Worm (Caenorhabditis elegans): ENCODE measurements around the gene rpl-3.

rpl-3 gene

DNA sequence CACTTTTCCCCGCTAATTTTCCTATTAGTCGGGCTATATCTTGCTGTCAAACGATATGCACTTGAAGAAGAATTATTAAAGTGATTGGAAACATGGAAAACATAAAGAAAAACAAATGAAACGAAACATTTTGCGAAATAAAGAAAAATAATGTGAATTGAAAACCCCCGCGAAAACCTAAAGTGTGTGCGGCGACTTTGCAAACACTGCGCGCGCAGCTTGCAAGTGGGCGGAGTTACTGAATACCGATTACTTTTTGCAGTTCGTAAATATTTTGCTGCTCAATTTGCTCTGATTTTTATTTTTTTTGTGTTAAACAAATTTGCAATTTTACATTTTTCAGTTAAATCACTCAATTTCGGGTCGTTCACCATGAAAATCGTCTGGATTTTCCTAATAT lies 49.0 kb downstream of the rpl-3 start, which contains the start of gene ccdc-47 (continued):
- peak; percentile 49 for TF ChIP-seq tbx-2 (tag; optimal IDR thresholded peaks at IDR 0.05)

DNA sequence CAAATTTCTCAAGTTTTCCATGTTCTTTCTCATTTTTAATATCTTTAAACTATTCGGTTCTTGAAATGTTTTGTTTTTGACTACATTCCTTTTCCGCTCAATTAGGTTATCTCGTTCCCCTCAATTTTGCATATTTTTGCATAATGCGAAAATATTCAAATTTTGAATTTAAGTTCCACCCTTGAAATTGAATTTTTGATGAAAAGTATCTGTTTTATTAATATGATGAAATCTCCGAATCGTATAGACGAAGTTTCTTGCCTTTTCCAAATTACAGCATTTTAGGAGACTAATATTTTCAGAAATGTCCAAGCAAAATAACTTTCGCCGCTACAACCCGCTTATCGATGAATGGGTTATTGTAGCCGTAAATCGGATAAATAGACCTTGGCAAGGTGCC lies 50.9 kb downstream of the rpl-3 start, which contains the start of gene ZK1058.3:
Gene ZK1058.3 (plus strand): TSS at position 301 of the 400 bp plus-strand sequence.
- TF ChIP-seq unc-98 (GFP tag; IDR thresholded peaks at IDR 0.05) (no peak), lin-14 (GFP tag; optimal IDR thresholded peaks at IDR 0.05) (no peak), blmp-1 (tag; optimal IDR thresholded peaks at IDR 0.05) (no peak), tbx-2 (tag; optimal IDR thresholded peaks at IDR 0.05) (no peak), ceh-82 (tag; optimal IDR thresholded peaks at IDR 0.05) (no peak), nhr-28 (tag; optimal IDR thresholded peaks at IDR 0.05) (no peak), efl-1 (optimal IDR thresholded peaks at IDR 0.05) (no peak), efl-1 (GFP tag; optimal IDR thresholded peaks at IDR 0.05 in 1 of 2) (peak in 1 of 2 experiments; percentile 0), mep-1 (tag; optimal IDR thresholded peaks at IDR 0.05) (no peak), ceh-88 (GFP tag; IDR thresholded peaks at IDR 0.05) (no peak)

Measured in whole organism, L1 larva.